Worm (Caenorhabditis elegans): ENCODE data around the gene F40G9.14.

DNA sequence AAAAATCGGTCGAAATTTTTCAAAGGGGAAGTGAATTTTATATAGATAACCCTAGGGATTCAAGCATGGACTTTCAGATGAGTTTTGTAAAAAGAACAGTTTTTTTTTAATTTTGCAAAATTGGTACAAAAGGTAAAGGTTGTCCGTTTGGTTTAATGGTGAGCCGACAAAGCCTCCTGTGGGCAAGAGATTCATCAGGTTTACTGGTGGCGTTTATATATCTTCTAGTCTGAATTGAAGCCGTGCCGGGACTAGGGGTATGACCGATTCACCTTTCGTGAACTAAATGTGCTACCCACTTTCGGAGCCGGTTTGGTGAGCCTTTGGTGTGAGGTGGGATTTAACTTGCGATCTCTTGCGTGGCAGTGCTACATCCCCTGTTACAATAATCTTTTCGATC lies 511 bp upstream of the F40G9.14 start:
- TF ChIP-seq cog-1 (tag; optimal IDR thresholded peaks at IDR 0.05) (no peak), klf-2 (GFP tag; conservative IDR thresholded peaks at IDR 0.05) (no peak)

Data from whole organism, midembryonic.